Worm (Caenorhabditis elegans) whole organism, mixed stage, embryonic: ENCODE data around the gene C24H12.4.

Experiments used
- ces-1 ChIP-seq: fragments of 150-350 bp; optimal IDR thresholded peaks from 2 replicates; lab custom pipeline; 2014; ENCODE audit warnings: missing biosample characterization, missing genetic modification reagents, missing genetic modification characterization
- cnd-1 ChIP-seq: fragments of 200-800 bp; sonication (Bioruptor generic); optimal IDR thresholded peaks from 2 replicates; lab custom pipeline; 2018; ENCODE audit warnings: mild to moderate bottlenecking, missing genetic modification characterization, missing compliant biosample characterization
- elt-3 ChIP-seq: fragments of 150-350 bp; optimal IDR thresholded peaks from 2 replicates; lab custom pipeline; 2014; ENCODE audit warnings: missing biosample characterization, missing genetic modification characterization
- flh-1 ChIP-seq: fragments of 200-800 bp; sonication (Bioruptor generic); optimal IDR thresholded peaks from 2 replicates; lab custom pipeline; 2018; ENCODE audit warnings: mild to moderate bottlenecking, missing genetic modification characterization, moderate library complexity, missing compliant biosample characterization
- ham-2 ChIP-seq: fragments of 200-800 bp; sonication (Bioruptor generic); optimal IDR thresholded peaks from 2 replicates; lab custom pipeline; 2018; ENCODE audit warnings: mild to moderate bottlenecking, missing genetic modification characterization, missing compliant biosample characterization
- lin-13 ChIP-seq: fragments of 150-350 bp; optimal IDR thresholded peaks from 2 replicates; lab custom pipeline; 2014; ENCODE audit warnings: missing biosample characterization, missing genetic modification characterization
- mab-5 ChIP-seq: fragments of 150-350 bp; optimal IDR thresholded peaks from 2 replicates; lab custom pipeline; 2014; ENCODE audit warnings: missing biosample characterization, missing genetic modification characterization
- nhr-76 ChIP-seq: sonication (generic microtip); optimal IDR thresholded peaks from 2 replicates; lab custom pipeline; 2017; ENCODE audit warnings: missing biosample characterization, missing genetic modification characterization
- sem-2 ChIP-seq: fragments of 200-800 bp; sonication (Bioruptor generic); optimal IDR thresholded peaks from 2 replicates; lab custom pipeline; 2018; ENCODE audit warnings: mild to moderate bottlenecking, missing genetic modification characterization, missing compliant biosample characterization
- unc-62 ChIP-seq: fragments of 150-350 bp; optimal IDR thresholded peaks from 2 replicates; lab custom pipeline; 2014; ENCODE audit warnings: missing biosample characterization, missing genetic modification reagents, missing genetic modification characterization
- ztf-11 ChIP-seq: fragments of 150-350 bp; optimal IDR thresholded peaks from 2 replicates; lab custom pipeline; 2014; ENCODE audit warnings: missing biosample characterization, missing genetic modification characterization

ce11 chrII:399321-399720 lies 11.7 kb upstream of the C24H12.4 start, which contains the start of gene C03H5.6:
- no peak for TF ChIP-seq ztf-11 (tag; lab: Kevin White, UChicago)
- no peak for TF ChIP-seq cnd-1
- no peak for TF ChIP-seq sem-2 (GFP tag; lab: Kevin White, UChicago)
- TF ChIP-seq ces-1 (GFP tag; lab: Kevin White, UChicago), result no peak
- no peak for TF ChIP-seq lin-13 (tag; lab: Kevin White, UChicago)
- no peak for TF ChIP-seq elt-3 (tag; lab: Kevin White, UChicago)
- no peak for TF ChIP-seq mab-5 (tag; lab: Kevin White, UChicago)
- no peak for TF ChIP-seq flh-1 (GFP tag; lab: Kevin White, UChicago)
- no peak for TF ChIP-seq nhr-76 (tag; lab: Kevin White, UChicago)
- TF ChIP-seq unc-62 (GFP tag; lab: Kevin White, UChicago), result no peak
- no peak for TF ChIP-seq ham-2 (GFP tag; lab: Kevin White, UChicago)
